Fruit fly (Drosophila melanogaster): ENCODE data around the gene Cwc25.

dm6 chr2L:2750337-2751084 lies 5.6 kb downstream of the Cwc25 start:
- TF ChIP-seq EcR (GFP tag; optimal IDR thresholded peaks at IDR 0.05) (no peak), CG8478 (optimal IDR thresholded peaks at IDR 0.05) (no peak)

Measured in whole organism.